Worm (Caenorhabditis elegans) whole organism, dauer: ENCODE data around the gene elb-1.

ENCODE experiments used
- unc-62 ChIP-seq: sonication (generic microtip); optimal IDR thresholded peaks from 2 replicates; lab custom pipeline; 2017; ENCODE audit warnings: missing biosample characterization, missing genetic modification reagents, missing genetic modification characterization

Gene elb-1

ce11 chrIII:11708722-11709121, 10.5 kb downstream of the elb-1 start, which contains the start of gene Y41C4A.8:
Gene Y41C4A.8 (minus strand): TSS chrIII:11708822.
- TF ChIP-seq unc-62 (GFP tag; lab: Kevin White, UChicago): no peak

DNA sequence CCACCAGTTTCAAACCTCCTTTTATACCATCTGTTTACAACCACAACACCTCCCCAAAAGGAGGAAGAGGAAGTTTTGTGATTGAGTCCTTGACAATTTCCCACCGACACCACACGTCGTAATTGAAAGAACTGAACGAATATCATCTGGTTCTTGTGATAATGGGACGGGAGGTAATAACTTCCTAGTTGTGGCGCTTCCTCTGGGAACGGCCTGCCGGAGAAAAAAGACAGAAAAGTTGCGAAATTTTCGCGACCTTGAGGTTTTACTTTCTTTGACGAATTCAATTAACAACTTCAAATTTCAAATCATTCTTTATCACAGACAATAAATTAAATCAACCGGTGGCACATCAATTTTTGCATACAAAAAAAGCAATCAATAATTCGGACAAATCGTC, 12.6 kb downstream of the elb-1 start, which contains the start of gene col-96:
Gene col-96 (minus strand): TSS at position 101 of the 400 bp plus-strand sequence.
- TF ChIP-seq unc-62 (GFP tag; lab: Kevin White, UChicago): no peak

DNA sequence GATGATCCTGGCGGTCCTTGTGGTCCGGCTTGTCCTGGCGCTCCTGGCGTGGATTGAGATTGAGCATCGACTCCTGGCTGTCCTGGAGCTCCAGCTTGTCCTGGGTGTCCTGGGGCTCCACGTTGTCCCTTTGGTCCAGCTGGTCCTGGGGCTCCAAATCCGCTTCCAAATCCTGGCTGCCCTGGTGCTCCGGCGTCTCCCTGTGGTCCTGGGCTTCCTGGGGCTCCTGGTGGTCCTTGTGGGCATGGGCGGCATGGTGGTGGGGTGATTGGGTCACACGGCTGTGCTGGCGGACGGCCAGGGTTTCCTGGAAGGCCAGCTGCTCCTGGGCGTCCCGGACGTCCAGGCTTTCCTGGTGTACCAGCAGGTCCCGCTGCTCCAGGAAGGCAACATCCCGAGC, 13.3 kb downstream of the elb-1 start:
- TF ChIP-seq unc-62 (GFP tag; lab: Kevin White, UChicago): no peak

ce11 chrIII:11704377-11704978, 14.8 kb downstream of the elb-1 start:
- TF ChIP-seq unc-62 (GFP tag; lab: Kevin White, UChicago): no peak

DNA sequence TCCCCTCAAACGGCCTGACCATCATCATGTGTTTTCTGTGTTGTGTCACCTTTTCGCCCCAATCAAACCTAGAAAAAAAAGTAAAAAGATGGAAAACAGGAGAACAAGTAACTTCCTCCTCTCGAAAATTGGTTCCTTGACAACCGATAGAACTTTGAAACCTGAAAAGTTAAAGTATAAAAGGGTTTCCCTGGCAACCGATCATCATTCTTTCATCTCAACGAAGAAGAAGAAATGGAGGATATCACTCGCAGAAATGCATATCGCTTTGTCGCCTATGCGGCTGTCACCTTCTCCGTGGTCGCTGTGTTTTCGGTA, 15.5 kb downstream of the elb-1 start, which contains the start of gene col-95:
Gene col-95 (plus strand): TSS at position 219 of the 318 bp plus-strand sequence.
- TF ChIP-seq unc-62 (GFP tag; lab: Kevin White, UChicago): no peak

DNA sequence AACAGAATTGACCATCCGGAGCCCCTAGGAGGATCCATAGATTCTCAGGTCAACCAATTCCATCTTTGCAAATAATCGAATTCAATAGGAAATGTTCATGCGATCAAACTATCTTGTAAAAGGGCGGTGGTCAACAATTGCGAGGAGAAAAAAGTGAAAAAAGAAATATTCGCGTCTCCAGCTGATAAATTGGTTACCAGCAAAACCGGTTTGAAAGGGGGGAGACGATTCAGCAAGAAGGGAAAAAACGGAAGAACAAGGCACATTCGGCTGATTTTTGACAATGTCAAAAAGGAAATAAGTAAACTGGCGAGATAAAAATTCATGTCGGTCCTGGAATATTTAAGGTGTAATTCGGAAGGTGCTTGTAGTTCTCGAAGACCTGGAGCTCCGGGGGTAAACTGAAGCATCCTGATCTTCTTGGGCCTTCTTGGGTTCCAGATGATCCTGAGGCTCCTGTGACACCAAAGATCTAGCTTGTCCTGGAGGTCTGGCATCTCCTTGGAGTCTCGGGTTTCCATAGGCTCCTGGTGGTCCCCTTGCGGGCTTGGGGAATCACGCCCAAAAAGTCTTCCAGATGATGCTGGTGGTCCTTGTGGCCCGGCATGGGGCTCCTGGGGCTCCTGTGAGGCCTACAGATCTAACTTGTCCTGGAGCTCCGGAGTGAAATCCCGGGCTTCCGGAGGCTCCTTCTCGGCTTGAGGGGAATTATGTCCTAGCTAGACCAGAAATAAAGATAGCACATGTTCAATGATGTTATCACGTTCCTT, 16.1 kb downstream of the elb-1 start:
- no peak for TF ChIP-seq unc-62 (GFP tag; lab: Kevin White, UChicago)

ce11 chrIII:11701863-11702262, 17.4 kb downstream of the elb-1 start:
- no peak for TF ChIP-seq unc-62 (GFP tag; lab: Kevin White, UChicago)

ce11 chrIII:11699959-11700358, 19.3 kb downstream of the elb-1 start, which contains the start of gene pqn-84:
Gene pqn-84 (plus strand): TSS chrIII:11700259.
- no peak for TF ChIP-seq unc-62 (GFP tag; lab: Kevin White, UChicago)

DNA sequence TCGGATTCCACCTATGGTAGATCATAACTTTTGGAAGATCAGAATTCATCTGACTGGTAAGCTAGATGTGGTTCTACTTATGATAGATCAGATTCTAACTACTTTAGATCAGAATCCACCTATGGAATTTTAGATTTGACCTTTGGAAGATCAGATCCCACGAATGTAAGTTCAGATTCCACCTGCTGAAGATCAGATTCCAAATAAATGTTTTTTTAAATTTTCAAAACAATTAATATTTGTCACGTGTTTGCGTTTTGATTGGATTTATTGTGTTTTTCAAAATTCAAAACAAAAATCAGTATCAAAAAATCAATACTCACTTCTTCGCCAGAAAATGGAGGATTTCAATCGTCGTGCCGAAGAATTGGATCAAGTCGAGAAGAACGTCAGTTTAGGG, 20.7 kb downstream of the elb-1 start, which contains the start of gene Y41C4A.7:
Gene Y41C4A.7 (plus strand): TSS at position 301 of the 400 bp plus-strand sequence.
- TF ChIP-seq unc-62 (GFP tag; lab: Kevin White, UChicago): no peak

- no peak for TF ChIP-seq unc-62 (GFP tag; lab: Kevin White, UChicago)
Measured at ce11 chrIII:11696273-11696672, 23.0 kb downstream of the elb-1 start, which contains the start of gene Y41C4A.6. Gene Y41C4A.6 (plus strand): TSS chrIII:11696573.

DNA sequence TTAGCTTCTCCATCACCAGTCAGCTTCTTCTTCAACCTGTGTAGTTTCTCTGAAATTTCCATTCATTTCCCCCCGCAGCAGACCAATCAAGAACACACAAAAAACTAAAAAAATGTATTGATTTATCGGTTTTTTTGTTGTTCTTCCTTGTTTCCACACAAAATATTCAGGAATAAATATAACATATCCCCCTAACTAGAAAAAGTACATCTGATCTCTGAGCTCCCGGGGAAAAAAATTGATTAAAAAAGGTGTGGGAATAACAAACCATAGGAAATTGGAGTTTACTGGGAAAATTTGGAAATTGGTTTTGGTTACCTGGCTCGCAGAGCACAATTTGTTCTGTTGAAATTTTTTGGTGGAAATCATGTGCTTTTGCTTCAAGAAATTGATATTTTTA, 24.3 kb downstream of the elb-1 start, which contains the start of gene Y41C4A.22:
Gene Y41C4A.22 (plus strand): TSS at position 301 of the 400 bp plus-strand sequence.
- no peak for TF ChIP-seq unc-62 (GFP tag; lab: Kevin White, UChicago)

- no peak for TF ChIP-seq unc-62 (GFP tag; lab: Kevin White, UChicago)
Measured at ce11 chrIII:11694506-11694947, 24.7 kb downstream of the elb-1 start.

ce11 chrIII:11692380-11692779, 26.9 kb downstream of the elb-1 start:
- no peak for TF ChIP-seq unc-62 (GFP tag; lab: Kevin White, UChicago)

ce11 chrIII:11689887-11690286, 29.4 kb downstream of the elb-1 start:
- TF ChIP-seq unc-62 (GFP tag; lab: Kevin White, UChicago): no peak

DNA sequence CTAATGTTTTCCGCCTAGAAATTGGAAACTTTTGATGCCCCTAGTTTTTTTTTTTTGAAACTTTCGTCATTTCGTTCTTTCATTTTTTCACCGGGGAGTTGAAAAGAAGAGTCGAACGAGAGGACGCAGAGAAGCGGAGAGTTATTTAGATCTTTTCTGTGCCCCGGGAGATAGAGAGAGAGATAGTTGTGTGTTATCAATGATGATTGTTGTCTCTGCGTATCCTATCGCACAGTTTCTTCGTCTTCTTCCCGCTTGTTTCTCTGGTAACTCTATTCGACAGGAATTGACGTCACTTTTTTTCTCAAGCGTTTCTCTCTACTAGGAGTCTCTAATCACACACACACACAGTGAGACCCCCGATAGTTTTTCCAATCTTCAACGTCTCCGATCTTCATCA, 29.9 kb downstream of the elb-1 start:
- no peak for TF ChIP-seq unc-62 (GFP tag; lab: Kevin White, UChicago)

ce11 chrIII:11684770-11685169, 34.5 kb downstream of the elb-1 start:
- TF ChIP-seq unc-62 (GFP tag; lab: Kevin White, UChicago): no peak
